Worm (Caenorhabditis elegans) whole organism, young adult: Measurements from ENCODE around the gene srh-68.

Source experiments
- B0019.2 ChIP-seq: fragments of 200-800 bp; sonication (Bioruptor generic); conservative IDR thresholded peaks from 2 replicates; pipeline ENCODE4 v1.3.6; 2022; ENCODE audit warnings: missing genetic modification reagents, missing genetic modification characterization, missing compliant biosample characterization
- B0261.1 ChIP-seq: sonication (generic microtip); optimal IDR thresholded peaks from 2 replicates; lab custom pipeline; 2016; ENCODE audit warnings: mild to moderate bottlenecking, missing genetic modification characterization, moderate library complexity, missing compliant biosample characterization
- B0336.3 ChIP-seq: fragments of 200-800 bp; sonication (Bioruptor generic); IDR thresholded peaks from 2 replicates; pipeline ENCODE4 v1.3.6; 2022; ENCODE audit warnings: missing genetic modification characterization, missing compliant biosample characterization
- D2030.7 ChIP-seq: fragments of 200-800 bp; sonication (Bioruptor generic); IDR thresholded peaks from 2 replicates; pipeline ENCODE4 v1.3.6; 2022; ENCODE audit warnings: missing genetic modification reagents, missing genetic modification characterization, missing compliant biosample characterization
- F10E7.11 ChIP-seq: sonication (generic microtip); optimal IDR thresholded peaks from 2 replicates; lab custom pipeline; 2017; ENCODE audit warnings: mild to moderate bottlenecking, missing genetic modification characterization, moderate library complexity, missing compliant biosample characterization
- F22D6.2 ChIP-seq: sonication (generic microtip); optimal IDR thresholded peaks from 2 replicates; lab custom pipeline; 2016; ENCODE audit warnings: mild to moderate bottlenecking, missing genetic modification characterization, missing compliant biosample characterization
- F33H1.4 ChIP-seq: fragments of 200-800 bp; sonication (Bioruptor generic); IDR thresholded peaks from 2 replicates; pipeline ENCODE4 v1.3.6; 2022; ENCODE audit warnings: missing genetic modification reagents, missing genetic modification characterization, missing compliant biosample characterization
- F37B4.10 ChIP-seq: fragments of 200-800 bp; sonication (Bioruptor generic); IDR thresholded peaks from 2 replicates; pipeline ENCODE4 v1.3.6; 2022; ENCODE audit warnings: missing genetic modification characterization, missing compliant biosample characterization
- F49E8.2 ChIP-seq: sonication (generic microtip); optimal IDR thresholded peaks from 3 replicates; lab custom pipeline; 2017; ENCODE audit warnings: missing genetic modification characterization, mild to moderate bottlenecking, missing compliant biosample characterization, antibody characterized with exemption, moderate library complexity; ENCODE audit not compliant: insufficient read depth
- F52B5.7 ChIP-seq: sonication (generic microtip); optimal IDR thresholded peaks from 2 replicates; lab custom pipeline; 2016; ENCODE audit warnings: mild to moderate bottlenecking, missing genetic modification characterization, missing compliant biosample characterization
- F55B11.4 ChIP-seq: sonication (generic microtip); optimal IDR thresholded peaks from 2 replicates; lab custom pipeline; 2016; ENCODE audit warnings: missing compliant biosample characterization, missing genetic modification characterization, borderline replicate concordance; ENCODE audit not compliant: insufficient read depth
- F57C9.4 ChIP-seq: sonication (generic microtip); optimal IDR thresholded peaks from 2 replicates; lab custom pipeline; 2017; ENCODE audit warnings: mild to moderate bottlenecking, missing genetic modification characterization, missing compliant biosample characterization
- T07F8.4 ChIP-seq: sonication (generic microtip); optimal IDR thresholded peaks from 2 replicates; lab custom pipeline; 2016; ENCODE audit warnings: mild to moderate bottlenecking, missing genetic modification characterization, moderate library complexity, missing compliant biosample characterization
- T26A5.8 ChIP-seq: sonication (generic microtip); optimal IDR thresholded peaks from 2 replicates; lab custom pipeline; 2016; ENCODE audit warnings: missing genetic modification characterization, missing compliant biosample characterization
- Y53G8AR.9 ChIP-seq: fragments of 200-800 bp; sonication (Bioruptor generic); conservative IDR thresholded peaks from 2 replicates; pipeline ENCODE4 v1.3.6; 2022; ENCODE audit warnings: missing genetic modification reagents, missing genetic modification characterization, missing compliant biosample characterization
- Y79H2A.3 ChIP-seq: fragments of 200-800 bp; sonication (Bioruptor generic); conservative IDR thresholded peaks from 2 replicates; pipeline ENCODE4 v1.3.6; 2022; ENCODE audit warnings: missing genetic modification reagents, missing genetic modification characterization, missing compliant biosample characterization
- aptf-3 ChIP-seq: fragments of 200-800 bp; sonication (Bioruptor generic); IDR thresholded peaks from 2 replicates; pipeline ENCODE4 v1.3.6; 2022; ENCODE audit warnings: missing genetic modification characterization, missing compliant biosample characterization
- attf-3 ChIP-seq: fragments of 200-800 bp; sonication (Bioruptor generic); conservative IDR thresholded peaks from 2 replicates; pipeline ENCODE4 v1.3.6; 2022; ENCODE audit warnings: missing genetic modification reagents, missing genetic modification characterization, missing compliant biosample characterization
- attf-6 ChIP-seq: fragments of 200-800 bp; sonication (Bioruptor generic); IDR thresholded peaks from 2 replicates; pipeline ENCODE4 v1.3.6; 2022; ENCODE audit warnings: missing genetic modification reagents, missing genetic modification characterization, missing compliant biosample characterization
- ceh-27 ChIP-seq: fragments of 200-800 bp; sonication (Bioruptor generic); optimal IDR thresholded peaks from 2 replicates; lab custom pipeline; 2018; ENCODE audit warnings: mild to moderate bottlenecking, missing genetic modification characterization, moderate library complexity, missing compliant biosample characterization
- die-1 ChIP-seq: sonication (generic microtip); optimal IDR thresholded peaks from 2 replicates; lab custom pipeline; 2016; ENCODE audit warnings: missing genotype, mild to moderate bottlenecking, missing genetic modification characterization, missing compliant biosample characterization
- dox-1 ChIP-seq: fragments of 200-800 bp; sonication (Bioruptor generic); IDR thresholded peaks from 2 replicates; pipeline ENCODE4 v1.3.6; 2022; ENCODE audit warnings: missing genetic modification reagents, missing genetic modification characterization, missing compliant biosample characterization
- efl-1 ChIP-seq: fragments of 150-350 bp; optimal IDR thresholded peaks from 2 replicates; lab custom pipeline; 2014; ENCODE audit warnings: missing biosample characterization, missing genetic modification reagents, missing genetic modification characterization
- hlh-12 ChIP-seq: sonication (generic microtip); optimal IDR thresholded peaks from 2 replicates; lab custom pipeline; 2016; ENCODE audit warnings: missing genetic modification characterization, missing compliant biosample characterization
- hlh-26 ChIP-seq: fragments of 200-800 bp; sonication (Bioruptor generic); conservative IDR thresholded peaks from 2 replicates; pipeline ENCODE4 v1.3.6; 2022; ENCODE audit warnings: missing genetic modification reagents, missing genetic modification characterization, missing compliant biosample characterization
- hmg-1.2 ChIP-seq: fragments of 200-800 bp; sonication (Bioruptor generic); IDR thresholded peaks from 2 replicates; pipeline ENCODE4 v1.3.6; 2022; ENCODE audit warnings: missing genetic modification reagents, missing genetic modification characterization, missing compliant biosample characterization
- let-526 ChIP-seq: fragments of 200-800 bp; sonication (Bioruptor generic); IDR thresholded peaks from 2 replicates; pipeline ENCODE4 v1.3.6; 2022; ENCODE audit warnings: missing genetic modification reagents, missing genetic modification characterization, missing compliant biosample characterization
- let-607 ChIP-seq, 2 experiments: fragments of 200-800 bp in 1 of 2; sonication (Bioruptor generic) in 1 of 2; sonication (generic microtip) in 1 of 2; optimal IDR thresholded peaks; 2 replicates each; lab custom pipeline; 2016 to 2018; ENCODE audit warnings: mild to moderate bottlenecking in 2 of 2, missing compliant biosample characterization in 2 of 2, missing genetic modification characterization in 2 of 2, moderate library complexity in 2 of 2, missing genotype in 1 of 2
- lin-40 ChIP-seq: sonication (generic microtip); optimal IDR thresholded peaks from 2 replicates; lab custom pipeline; 2016; ENCODE audit warnings: missing genetic modification characterization, mild to moderate bottlenecking, missing compliant biosample characterization, missing genotype, missing genetic modification reagents
- lin-54 ChIP-seq: fragments of 200-800 bp; sonication (Bioruptor generic); optimal IDR thresholded peaks from 2 replicates; lab custom pipeline; 2018; ENCODE audit warnings: mild to moderate bottlenecking, missing genetic modification characterization, missing compliant biosample characterization
- madf-8 ChIP-seq: fragments of 200-800 bp; sonication (Bioruptor generic); conservative IDR thresholded peaks from 2 replicates; pipeline ENCODE4 v1.3.6; 2022; ENCODE audit warnings: missing genetic modification reagents, missing genetic modification characterization, missing compliant biosample characterization
- nfyb-1 ChIP-seq: fragments of 200-800 bp; sonication (Bioruptor generic); IDR thresholded peaks from 2 replicates; pipeline ENCODE4 v1.3.6; 2022; ENCODE audit warnings: missing genetic modification reagents, missing genetic modification characterization, missing compliant biosample characterization
- nhr-27 ChIP-seq: fragments of 200-800 bp; sonication (Bioruptor generic); optimal IDR thresholded peaks from 2 replicates; lab custom pipeline; 2018; ENCODE audit warnings: mild to moderate bottlenecking, missing genetic modification characterization, moderate library complexity, missing compliant biosample characterization
- nhr-90 ChIP-seq: sonication (generic microtip); optimal IDR thresholded peaks from 2 replicates; lab custom pipeline; 2016; ENCODE audit warnings: missing genotype, mild to moderate bottlenecking, missing genetic modification characterization, missing compliant biosample characterization
- rcor-1 ChIP-seq: fragments of 200-800 bp; sonication (Bioruptor generic); IDR thresholded peaks from 2 replicates; pipeline ENCODE4 v1.3.6; 2022; ENCODE audit warnings: missing genetic modification reagents, missing genetic modification characterization, missing compliant biosample characterization
- repo-1 ChIP-seq: sonication (generic microtip); optimal IDR thresholded peaks from 2 replicates; lab custom pipeline; 2017; ENCODE audit warnings: mild to moderate bottlenecking, missing genetic modification characterization, missing compliant biosample characterization
- sdz-38 ChIP-seq: sonication (generic microtip); optimal IDR thresholded peaks from 2 replicates; lab custom pipeline; 2016; ENCODE audit warnings: missing genotype, missing genetic modification characterization, missing compliant biosample characterization
- sea-2 ChIP-seq: fragments of 200-800 bp; sonication (Bioruptor generic); IDR thresholded peaks from 2 replicates; pipeline ENCODE4 v1.3.6; 2022; ENCODE audit warnings: missing genetic modification characterization, missing compliant biosample characterization
- snpc-1.1 ChIP-seq: sonication (generic microtip); optimal IDR thresholded peaks from 2 replicates; lab custom pipeline; 2017; ENCODE audit warnings: missing genetic modification characterization, mild to moderate bottlenecking, missing compliant biosample characterization, antibody characterized with exemption, moderate library complexity, missing genotype, missing genetic modification reagents; ENCODE audit not compliant: insufficient read depth
- snpc-4 ChIP-seq, 5 experiments: fragments of 150-350 bp in 1 of 5; sonication (generic microtip) in 4 of 5; optimal IDR thresholded peaks; 2 replicates each; lab custom pipeline; 2014 to 2018; ENCODE audit warnings: missing genetic modification characterization in 5 of 5, missing biosample characterization in 3 of 5, antibody characterized with exemption in 2 of 5, mild to moderate bottlenecking in 2 of 5, missing compliant biosample characterization in 2 of 5, missing genotype in 2 of 5, moderate library complexity in 2 of 5, missing genetic modification reagents in 1 of 5
- sptf-2 ChIP-seq: fragments of 200-800 bp; sonication (Bioruptor generic); optimal IDR thresholded peaks from 2 replicates; lab custom pipeline; 2018; ENCODE audit warnings: mild to moderate bottlenecking, missing genetic modification characterization, missing compliant biosample characterization
- tbp1 ChIP-seq: fragments of 200-800 bp; sonication (Bioruptor generic); optimal IDR thresholded peaks from 2 replicates; lab custom pipeline; 2018; ENCODE audit warnings: mild to moderate bottlenecking, missing genetic modification characterization, missing compliant biosample characterization
- xnd-1 ChIP-seq: sonication (generic microtip); optimal IDR thresholded peaks from 2 replicates; lab custom pipeline; 2016; ENCODE audit warnings: missing genotype, missing genetic modification reagents, missing genetic modification characterization, missing compliant biosample characterization
- zfh-2 ChIP-seq: fragments of 200-800 bp; sonication (Bioruptor generic); conservative IDR thresholded peaks from 2 replicates; pipeline ENCODE4 v1.3.6; 2022; ENCODE audit warnings: missing genetic modification reagents, missing genetic modification characterization, missing compliant biosample characterization
- ztf-18 ChIP-seq: sonication (generic microtip); optimal IDR thresholded peaks from 2 replicates; lab custom pipeline; 2016; ENCODE audit warnings: missing genotype, mild to moderate bottlenecking, missing genetic modification characterization, missing compliant biosample characterization
- ztf-22 ChIP-seq: fragments of 200-800 bp; sonication (Bioruptor generic); optimal IDR thresholded peaks from 2 replicates; lab custom pipeline; 2018; ENCODE audit warnings: mild to moderate bottlenecking, missing genetic modification characterization, moderate library complexity, missing compliant biosample characterization
- ztf-6 ChIP-seq: fragments of 200-800 bp; sonication (Bioruptor generic); IDR thresholded peaks from 2 replicates; pipeline ENCODE4 v1.3.6; 2022; ENCODE audit warnings: missing genetic modification reagents, missing genetic modification characterization, missing compliant biosample characterization

The srh-68 gene

ce11 chrII:12494556-12495131 lies 12.5 kb upstream of the srh-68 start, which contains the start of gene col-85 (continued):
- TF ChIP-seq nfyb-1 = peak; percentile 93
- no peak for TF ChIP-seq ztf-22 (GFP tag; lab: Kevin White, UChicago)
- no peak for TF ChIP-seq F57C9.4 (tag; lab: Kevin White, UChicago)
- TF ChIP-seq ztf-6 = peak; percentile 81
- TF ChIP-seq T07F8.4 (tag; lab: Kevin White, UChicago) = peak; percentile 85
- no peak for TF ChIP-seq Y79H2A.3 (GFP tag; lab: Robert Waterston, UW)
- peak; percentile 50 for TF ChIP-seq repo-1
- TF ChIP-seq tbp1 (GFP tag; lab: Kevin White, UChicago) = peak; percentile 95
- peak; percentile 75 for TF ChIP-seq B0336.3 (GFP tag; lab: Robert Waterston, UW)
- TF ChIP-seq let-607 (tag; optimal IDR thresholded peaks at IDR 0.05; lab: Kevin White, UChicago) = peak; percentile 3 to 56
- no peak; the same call in 1 of the 2 replicates for TF ChIP-seq madf-8 (GFP tag; lab: Robert Waterston, UW)
- peak; percentile 63 for TF ChIP-seq F52B5.7
- TF ChIP-seq Y53G8AR.9 (GFP tag; lab: Robert Waterston, UW) = peak; percentile 79
- peak; percentile 94 for TF ChIP-seq nhr-90 (tag; lab: Kevin White, UChicago)
- peak; percentile 91 for TF ChIP-seq snpc-4 (GFP tag; optimal IDR thresholded peaks at IDR 0.05; lab: Kevin White, UChicago)
- peak; percentile 92 to 97 (median 95) for TF ChIP-seq snpc-4 (tag; optimal IDR thresholded peaks at IDR 0.05; lab: Kevin White, UChicago)
- TF ChIP-seq F37B4.10 = 0 out of 2 replicates have a peak, but pooled peaks have one; percentile 86
- TF ChIP-seq snpc-1.1 (tag; lab: Kevin White, UChicago) = peak; percentile 90
- peak; percentile 78 for TF ChIP-seq F10E7.11
- TF ChIP-seq lin-54 (GFP tag; lab: Kevin White, UChicago) = peak; percentile 78
- peak; percentile 26 for TF ChIP-seq efl-1 (GFP tag; lab: Kevin White, UChicago)
- TF ChIP-seq F22D6.2 (tag; lab: Kevin White, UChicago) = peak; percentile 4
- no peak for TF ChIP-seq hlh-26 (GFP tag; lab: Robert Waterston, UW)
- no peak for TF ChIP-seq F55B11.4 (tag; lab: Kevin White, UChicago)
- peak; percentile 77 for TF ChIP-seq attf-3
- TF ChIP-seq B0019.2 (GFP tag; lab: Robert Waterston, UW) = peak; percentile 75
- no peak for TF ChIP-seq xnd-1 (tag; lab: Kevin White, UChicago)
- TF ChIP-seq B0261.1 = peak; percentile 99
- peak; percentile 49 for TF ChIP-seq T26A5.8 (tag; lab: Kevin White, UChicago)
- TF ChIP-seq attf-6 (GFP tag; lab: Robert Waterston, UW) = peak; percentile 56; the same call in 1 of the 2 replicates
- no peak for TF ChIP-seq aptf-3 (GFP tag; lab: Robert Waterston, UW)
- TF ChIP-seq zfh-2 (GFP tag; lab: Robert Waterston, UW) = peak; percentile 17
- peak; percentile 68 for TF ChIP-seq F49E8.2 (tag; lab: Kevin White, UChicago)
- peak; percentile 42 for TF ChIP-seq sptf-2 (GFP tag; lab: Kevin White, UChicago)
- 0 out of 2 replicates have a peak, but pooled peaks have one; percentile 35 for TF ChIP-seq let-526
- peak; percentile 36 for TF ChIP-seq ceh-27
- TF ChIP-seq sdz-38 = no peak
- TF ChIP-seq die-1 = peak; percentile 87
- TF ChIP-seq hmg-1.2 (GFP tag; lab: Robert Waterston, UW) = peak; percentile 90
- peak; percentile 85 for TF ChIP-seq rcor-1 (GFP tag; lab: Robert Waterston, UW)
- peak; percentile 65 for TF ChIP-seq hlh-12 (tag; lab: Kevin White, UChicago)
- TF ChIP-seq lin-40 (tag; lab: Kevin White, UChicago) = no peak
- TF ChIP-seq ztf-18 (tag; lab: Kevin White, UChicago) = peak; percentile 81
- peak; percentile 95 for TF ChIP-seq dox-1
- no peak for TF ChIP-seq sea-2
- peak; percentile 83 for TF ChIP-seq D2030.7 (GFP tag; lab: Robert Waterston, UW)
- TF ChIP-seq F33H1.4 (GFP tag; lab: Robert Waterston, UW) = peak; percentile 53
- TF ChIP-seq nhr-27 (tag; lab: Kevin White, UChicago) = peak; percentile 72
